Worm (Caenorhabditis elegans) whole organism, early embryonic: ENCODE measurements around the gene cyp-13B1.

ENCODE experiments used
- B0310.2 ChIP-seq: sonication (generic microtip); optimal IDR thresholded peaks from 2 replicates; lab custom pipeline; 2016; ENCODE audit warnings: mild to moderate bottlenecking, missing genetic modification characterization, missing compliant biosample characterization
- F13C5.2 ChIP-seq: sonication (generic microtip); optimal IDR thresholded peaks from 2 replicates; lab custom pipeline; 2017; ENCODE audit warnings: mild to moderate bottlenecking, missing genetic modification characterization, inconsistent platforms, missing compliant biosample characterization
- aly-1 ChIP-seq: sonication (generic microtip); optimal IDR thresholded peaks from 2 replicates; lab custom pipeline; 2016; ENCODE audit warnings: missing genetic modification characterization, missing compliant biosample characterization
- ama-1 ChIP-seq: fragments of 150-350 bp; optimal IDR thresholded peaks from 2 replicates; lab custom pipeline; 2014
- ceh-13 ChIP-seq: fragments of 200-800 bp; sonication (Bioruptor generic); optimal IDR thresholded peaks from 2 replicates; lab custom pipeline; 2018; ENCODE audit warnings: mild to moderate bottlenecking, missing genetic modification characterization, missing compliant biosample characterization
- ceh-36 ChIP-seq: sonication (generic microtip); optimal IDR thresholded peaks from 2 replicates; lab custom pipeline; 2016; ENCODE audit warnings: missing genetic modification characterization, inconsistent platforms, missing compliant biosample characterization
- ets-7 ChIP-seq: sonication (generic microtip); optimal IDR thresholded peaks from 2 replicates; lab custom pipeline; 2016; ENCODE audit warnings: missing genotype, missing genetic modification characterization, missing compliant biosample characterization
- flt-1 ChIP-seq: fragments of 200-800 bp; sonication (Bioruptor generic); IDR thresholded peaks from 2 replicates; pipeline ENCODE4 v1.3.6; 2022; ENCODE audit warnings: missing genetic modification characterization, missing compliant biosample characterization
- hmbx-1 ChIP-seq: sonication (generic microtip); optimal IDR thresholded peaks from 2 replicates; lab custom pipeline; 2016; ENCODE audit warnings: mild to moderate bottlenecking, missing genetic modification characterization, missing compliant biosample characterization
- hmg-4 ChIP-seq: fragments of 200-800 bp; sonication (Bioruptor generic); optimal IDR thresholded peaks from 2 replicates; lab custom pipeline; 2018; ENCODE audit warnings: mild to moderate bottlenecking, missing genetic modification characterization, missing compliant biosample characterization
- hnd-1 ChIP-seq: sonication (generic microtip); optimal IDR thresholded peaks from 2 replicates; lab custom pipeline; 2016; ENCODE audit warnings: missing genetic modification characterization, missing compliant biosample characterization
- pes-1 ChIP-seq: fragments of 200-800 bp; sonication (Bioruptor generic); IDR thresholded peaks from 2 replicates; pipeline ENCODE4 v1.3.6; 2022; ENCODE audit warnings: missing genetic modification reagents, missing genetic modification characterization, missing compliant biosample characterization
- scrt-1 ChIP-seq: fragments of 200-800 bp; sonication (Bioruptor generic); IDR thresholded peaks from 2 replicates; pipeline ENCODE4 v1.3.6; 2022; ENCODE audit warnings: missing genetic modification characterization, missing compliant biosample characterization
- sea-1 ChIP-seq: fragments of 200-800 bp; sonication (Bioruptor generic); conservative IDR thresholded peaks from 2 replicates; pipeline ENCODE4 v1.3.6; 2022; ENCODE audit warnings: missing genetic modification characterization, missing compliant biosample characterization
- tbx-11 ChIP-seq: fragments of 200-800 bp; sonication (Bioruptor generic); IDR thresholded peaks from 2 replicates; pipeline ENCODE4 v1.3.6; 2022; ENCODE audit warnings: missing genetic modification characterization, missing compliant biosample characterization
- tbx-37 ChIP-seq: fragments of 200-800 bp; sonication (Bioruptor generic); conservative IDR thresholded peaks from 2 replicates; pipeline ENCODE4 v1.3.6; 2022; ENCODE audit warnings: missing genetic modification reagents, missing genetic modification characterization, missing compliant biosample characterization
- tra-4 ChIP-seq: sonication (generic microtip); optimal IDR thresholded peaks from 2 replicates; lab custom pipeline; 2017; ENCODE audit warnings: missing genetic modification characterization, missing compliant biosample characterization

The cyp-13B1 gene

DNA sequence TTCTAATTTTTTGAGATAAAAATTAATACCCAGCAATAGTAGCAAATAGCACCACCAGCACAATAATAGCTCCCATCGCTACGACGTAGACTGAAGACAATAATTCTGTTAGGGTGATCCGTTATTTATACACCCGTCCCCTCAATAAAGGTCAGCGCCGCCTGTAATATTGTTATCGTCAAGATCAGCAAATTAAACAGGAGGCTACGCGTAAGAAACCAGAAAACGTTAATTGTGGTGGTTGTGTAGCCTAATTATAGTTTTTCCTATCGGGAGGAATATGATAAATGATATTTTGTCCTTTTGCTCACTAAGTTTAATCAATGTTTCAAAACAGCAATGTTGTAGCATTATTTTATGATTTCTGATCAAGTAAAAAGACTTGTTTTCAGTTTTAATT lies at the start of gene cyp-13B1, which contains the start of gene C29F7.1:
TSS of gene cyp-13B1 (minus strand) at position 101 of the 400 bp plus-strand sequence.
TSS of gene C29F7.1 (plus strand) at position 394 of the 400 bp plus-strand sequence.
- TF ChIP-seq tra-4 (tag; lab: Kevin White, UChicago) (no peak), pes-1 (no peak), tbx-37 (GFP tag; lab: Robert Waterston, UW) (no peak), hmbx-1 (no peak), ama-1 (lab: Kevin White, UChicago) (no peak), B0310.2 (tag; lab: Kevin White, UChicago) (no peak), scrt-1 (GFP tag; lab: Robert Waterston, UW) (no peak), sea-1 (GFP tag; lab: Robert Waterston, UW) (no peak), tbx-11 (GFP tag; lab: Robert Waterston, UW) (no peak), flt-1 (GFP tag; lab: Robert Waterston, UW) (no peak), ceh-13 (no peak), hmg-4 (GFP tag; lab: Kevin White, UChicago) (no peak), ceh-36 (tag; lab: Kevin White, UChicago) (no peak), ets-7 (tag; lab: Kevin White, UChicago) (no peak), F13C5.2 (no peak)

- TF ChIP-seq hnd-1 (tag; lab: Kevin White, UChicago) (no peak), hmbx-1 (no peak), flt-1 (GFP tag; lab: Robert Waterston, UW) (no peak), pes-1 (no peak), ceh-13 (no peak)
These were observed 47.0 kb upstream of the cyp-13B1 start, which contains the start of gene flr-1 for ce11 chrX:13456442-13456841. Gene flr-1, minus strand, starts transcription at chrX:13456542.

DNA sequence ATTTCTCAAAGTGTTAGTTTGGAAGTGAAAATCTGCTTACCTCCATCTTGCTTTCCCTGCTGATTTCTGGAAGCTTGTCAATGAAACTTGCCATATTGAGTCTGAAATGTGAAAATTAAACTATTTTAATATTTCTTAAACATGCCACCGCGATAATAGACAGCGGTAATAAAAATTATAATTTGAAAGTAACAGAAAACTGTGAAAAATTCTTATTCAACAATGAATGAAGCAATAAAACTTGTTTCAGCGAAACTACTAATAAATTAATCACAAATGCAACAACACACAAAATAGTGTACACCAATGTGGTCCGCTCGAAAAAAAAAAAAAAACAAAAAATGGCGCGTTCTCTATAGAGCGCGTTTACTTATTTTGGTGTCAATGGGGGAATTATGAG lies 42.1 kb upstream of the cyp-13B1 start, which contains the start of gene F02D10.6:
TSS of gene F02D10.6 (minus strand) at position 101 of the 400 bp plus-strand sequence.
- no peak for TF ChIP-seq tbx-11 (GFP tag; lab: Robert Waterston, UW)
- TF ChIP-seq sea-1 (GFP tag; lab: Robert Waterston, UW) = no peak
- TF ChIP-seq aly-1 (tag; lab: Kevin White, UChicago) = no peak
- no peak for TF ChIP-seq hmbx-1
- no peak for TF ChIP-seq ceh-13
- TF ChIP-seq pes-1 = no peak
- no peak for TF ChIP-seq F13C5.2
- TF ChIP-seq tbx-37 (GFP tag; lab: Robert Waterston, UW) = no peak
- TF ChIP-seq hnd-1 (tag; lab: Kevin White, UChicago) = no peak
- no peak for TF ChIP-seq hmg-4 (GFP tag; lab: Kevin White, UChicago)

ce11 chrX:13448665-13449099 lies 39.2 kb upstream of the cyp-13B1 start:
- TF ChIP-seq tbx-11 (GFP tag; lab: Robert Waterston, UW) = 0 out of 2 replicates have a peak, but pooled peaks have one; percentile 61
- peak; percentile 64 for TF ChIP-seq ceh-13
- peak; percentile 23 for TF ChIP-seq hmbx-1
- TF ChIP-seq scrt-1 (GFP tag; lab: Robert Waterston, UW) = peak; percentile 75
- peak; percentile 48 for TF ChIP-seq hnd-1 (tag; lab: Kevin White, UChicago)
- TF ChIP-seq pes-1 = peak; percentile 85
- peak; percentile 79 for TF ChIP-seq aly-1 (tag; lab: Kevin White, UChicago)
- peak; percentile 55 for TF ChIP-seq tbx-37 (GFP tag; lab: Robert Waterston, UW)
- peak; percentile 84 for TF ChIP-seq F13C5.2
- peak; percentile 13 for TF ChIP-seq ets-7 (tag; lab: Kevin White, UChicago)
- 0 out of 2 replicates have a peak, but pooled peaks have one; percentile 41 for TF ChIP-seq sea-1 (GFP tag; lab: Robert Waterston, UW)
- peak; percentile 76 for TF ChIP-seq ceh-36 (tag; lab: Kevin White, UChicago)

- no peak for TF ChIP-seq hnd-1 (tag; lab: Kevin White, UChicago)
- TF ChIP-seq flt-1 (GFP tag; lab: Robert Waterston, UW) = no peak
- TF ChIP-seq pes-1 = no peak
- TF ChIP-seq hmbx-1 = no peak
- no peak for TF ChIP-seq tbx-11 (GFP tag; lab: Robert Waterston, UW)
These were observed 37.0 kb upstream of the cyp-13B1 start, which contains the start of gene set-8 for ce11 chrX:13446418-13446817. Gene set-8, plus strand, starts transcription at chrX:13446718.

- TF ChIP-seq ceh-36 (tag; lab: Kevin White, UChicago) (no peak), flt-1 (GFP tag; lab: Robert Waterston, UW) (no peak), hmbx-1 (no peak), tbx-37 (GFP tag; lab: Robert Waterston, UW) (no peak), ets-7 (tag; lab: Kevin White, UChicago) (no peak), ama-1 (lab: Kevin White, UChicago) (no peak), tbx-11 (GFP tag; lab: Robert Waterston, UW) (no peak), hmg-4 (GFP tag; lab: Kevin White, UChicago) (no peak), B0310.2 (tag; lab: Kevin White, UChicago) (no peak)
These were observed 34.8 kb upstream of the cyp-13B1 start for ce11 chrX:13444267-13444666.

ce11 chrX:13443283-13443682 lies 33.8 kb upstream of the cyp-13B1 start:
- TF ChIP-seq aly-1 (tag; lab: Kevin White, UChicago) (no peak), B0310.2 (tag; lab: Kevin White, UChicago) (no peak)

ce11 chrX:13442446-13442845 lies 33.0 kb upstream of the cyp-13B1 start:
- TF ChIP-seq hmg-4 (GFP tag; lab: Kevin White, UChicago) = peak; percentile 22
- TF ChIP-seq sea-1 (GFP tag; lab: Robert Waterston, UW) = 0 out of 2 replicates have a peak, but pooled peaks have one; percentile 41
- TF ChIP-seq aly-1 (tag; lab: Kevin White, UChicago) = no peak
- peak; percentile 32; the same call in 1 of the 2 replicates for TF ChIP-seq flt-1 (GFP tag; lab: Robert Waterston, UW)
- peak; percentile 55 for TF ChIP-seq F13C5.2
